Worm (Caenorhabditis elegans) whole organism, L1 larva: Measurements from ENCODE around the gene Y57E12AR.1.
A peak's percentile ranks its signal among the peaks of the same experiment; 100 is the strongest.

Source experiments
- C16A3.4 ChIP-seq: fragments of 150-350 bp; optimal IDR thresholded peaks from 2 replicates; lab custom pipeline; 2014; ENCODE audit warnings: missing biosample characterization, missing genetic modification characterization
- F16B12.6 ChIP-seq: fragments of 150-350 bp; optimal IDR thresholded peaks from 2 replicates; lab custom pipeline; 2014; ENCODE audit warnings: missing biosample characterization, missing genetic modification characterization
- Y116A8C.19 ChIP-seq: sonication (generic microtip); optimal IDR thresholded peaks from 2 replicates; lab custom pipeline; 2016; ENCODE audit warnings: missing compliant biosample characterization, missing genetic modification characterization, borderline replicate concordance
- aha-1 ChIP-seq: fragments of 150-350 bp; optimal IDR thresholded peaks from 2 replicates; lab custom pipeline; 2014; ENCODE audit warnings: missing biosample characterization, missing genetic modification characterization
- ama-1 ChIP-seq: fragments of 150-350 bp; optimal IDR thresholded peaks from 2 replicates; lab custom pipeline; 2014
- blmp-1 ChIP-seq: fragments of 150-350 bp; optimal IDR thresholded peaks from 2 replicates; lab custom pipeline; 2014; ENCODE audit warnings: missing biosample characterization, missing genetic modification characterization
- ceh-8 ChIP-seq: fragments of 200-800 bp; sonication (Bioruptor generic); optimal IDR thresholded peaks from 2 replicates; lab custom pipeline; 2018; ENCODE audit warnings: mild to moderate bottlenecking, missing genetic modification characterization, moderate library complexity, missing compliant biosample characterization
- ceh-88 ChIP-seq: fragments of 200-800 bp; sonication (Bioruptor generic); IDR thresholded peaks from 2 replicates; pipeline ENCODE4 v1.3.6; 2022; ENCODE audit warnings: missing genetic modification characterization, missing compliant biosample characterization
- ces-1 ChIP-seq: fragments of 150-350 bp; optimal IDR thresholded peaks from 2 replicates; lab custom pipeline; 2014; ENCODE audit warnings: missing biosample characterization, missing genetic modification reagents, missing genetic modification characterization
- dsc-1 ChIP-seq: sonication (generic microtip); optimal IDR thresholded peaks from 2 replicates; lab custom pipeline; 2016; ENCODE audit warnings: mild to moderate bottlenecking, missing genetic modification characterization, missing compliant biosample characterization
- efl-1 ChIP-seq, 4 experiments: fragments of 150-350 bp; optimal IDR thresholded peaks in 3 of 4; peaks in 1 of 4; 1 replicate in 1 of 4; 2 replicates in 3 of 4; lab custom pipeline; 2014; ENCODE audit warnings: missing biosample characterization in 2 of 4, missing genetic modification characterization in 2 of 4, missing genetic modification reagents in 2 of 4
- egl-13 ChIP-seq: sonication (generic microtip); optimal IDR thresholded peaks from 2 replicates; lab custom pipeline; 2016; ENCODE audit warnings: missing genotype, missing genetic modification reagents, missing genetic modification characterization, missing compliant biosample characterization
- egl-27 ChIP-seq, 2 experiments: fragments of 150-350 bp in 1 of 2; sonication (generic microtip); optimal IDR thresholded peaks; 3 replicates each; lab custom pipeline; 2017 to 2018; ENCODE audit warnings: missing biosample characterization in 2 of 2, missing genetic modification characterization in 2 of 2, missing genetic modification reagents in 2 of 2
- elt-2 ChIP-seq: sonication (generic microtip); optimal IDR thresholded peaks from 2 replicates; lab custom pipeline; 2016; ENCODE audit warnings: missing genetic modification characterization, mild to moderate bottlenecking, inconsistent platforms, missing compliant biosample characterization, missing genetic modification reagents
- ets-5 ChIP-seq: fragments of 200-800 bp; sonication (Bioruptor generic); IDR thresholded peaks from 2 replicates; pipeline ENCODE4 v1.3.6; 2022; ENCODE audit warnings: missing genetic modification characterization, missing compliant biosample characterization
- fkh-10 ChIP-seq: sonication (generic microtip); optimal IDR thresholded peaks from 2 replicates; lab custom pipeline; 2017; ENCODE audit warnings: missing biosample characterization, missing genetic modification reagents, missing genetic modification characterization
- fos-1 ChIP-seq: fragments of 150-350 bp; optimal IDR thresholded peaks from 2 replicates; lab custom pipeline; 2014; ENCODE audit warnings: missing biosample characterization, missing genetic modification characterization
- hlh-17 ChIP-seq: fragments of 200-800 bp; sonication (Bioruptor generic); optimal IDR thresholded peaks from 2 replicates; lab custom pipeline; 2018; ENCODE audit warnings: missing genetic modification characterization, mild to moderate bottlenecking, missing compliant biosample characterization, moderate library complexity, borderline replicate concordance
- hlh-4 ChIP-seq: sonication (generic microtip); optimal IDR thresholded peaks from 2 replicates; lab custom pipeline; 2016; ENCODE audit warnings: mild to moderate bottlenecking, missing genetic modification characterization, missing compliant biosample characterization
- irx-1 ChIP-seq: sonication (generic microtip); optimal IDR thresholded peaks from 2 replicates; lab custom pipeline; 2016; ENCODE audit warnings: missing genetic modification characterization, missing compliant biosample characterization
- isw-1 ChIP-seq: fragments of 200-800 bp; sonication (Bioruptor generic); IDR thresholded peaks from 2 replicates; pipeline ENCODE4 v1.3.6; 2022; ENCODE audit warnings: missing genetic modification characterization, missing compliant biosample characterization
- jun-1 ChIP-seq: fragments of 150-350 bp; optimal IDR thresholded peaks from 2 replicates; lab custom pipeline; 2014; ENCODE audit warnings: missing biosample characterization, missing genetic modification reagents, missing genetic modification characterization
- lin-15B ChIP-seq: fragments of 150-350 bp; sonication (generic microtip); optimal IDR thresholded peaks from 3 replicates; lab custom pipeline; 2014; ENCODE audit warnings: missing biosample characterization, missing genetic modification characterization
- lin-35 ChIP-seq, 2 experiments: fragments of 150-350 bp; optimal IDR thresholded peaks; 2 replicates each; lab custom pipeline; 2014; ENCODE audit warnings: missing biosample characterization in 2 of 2, missing genetic modification characterization in 2 of 2, missing genetic modification reagents in 2 of 2
- lin-39 ChIP-seq: fragments of 150-350 bp; optimal IDR thresholded peaks from 2 replicates; lab custom pipeline; 2014; ENCODE audit warnings: missing biosample characterization, missing genetic modification reagents, missing genetic modification characterization
- mab-9 ChIP-seq: fragments of 200-800 bp; sonication (Bioruptor generic); IDR thresholded peaks from 2 replicates; pipeline ENCODE4 v1.3.6; 2022; ENCODE audit warnings: missing genetic modification reagents, missing genetic modification characterization, missing compliant biosample characterization
- mdl-1 ChIP-seq, 2 experiments: fragments of 150-350 bp; optimal IDR thresholded peaks; 2 replicates each; lab custom pipeline; 2014 to 2017; ENCODE audit warnings: missing biosample characterization in 2 of 2, missing genetic modification characterization in 2 of 2, inconsistent platforms in 1 of 2
- mep-1 ChIP-seq: fragments of 150-350 bp; optimal IDR thresholded peaks from 2 replicates; lab custom pipeline; 2014; ENCODE audit warnings: missing biosample characterization, missing genetic modification characterization
- nhr-11 ChIP-seq: fragments of 150-350 bp; optimal IDR thresholded peaks from 2 replicates; lab custom pipeline; 2014; ENCODE audit warnings: missing biosample characterization, missing genetic modification characterization
- nhr-71 ChIP-seq: sonication (generic microtip); optimal IDR thresholded peaks from 2 replicates; lab custom pipeline; 2016; ENCODE audit warnings: mild to moderate bottlenecking, missing genetic modification characterization, moderate library complexity, missing compliant biosample characterization
- nhr-84 ChIP-seq: sonication (generic microtip); optimal IDR thresholded peaks from 2 replicates; lab custom pipeline; 2017; ENCODE audit warnings: missing biosample characterization, missing genetic modification characterization
- nhr-85 ChIP-seq: sonication (generic microtip); peaks from one replicate; lab custom pipeline; 2016; ENCODE audit warnings: missing genetic modification characterization, inconsistent platforms, missing compliant biosample characterization
- pag-3 ChIP-seq: sonication (generic microtip); optimal IDR thresholded peaks from 2 replicates; lab custom pipeline; 2017; ENCODE audit warnings: missing genetic modification characterization, mild to moderate bottlenecking, missing compliant biosample characterization, antibody characterized with exemption, borderline replicate concordance; ENCODE audit not compliant: insufficient read depth
- pqm-1 ChIP-seq: sonication (generic microtip); optimal IDR thresholded peaks from 3 replicates; lab custom pipeline; 2017; ENCODE audit warnings: missing biosample characterization, missing genetic modification characterization
- rnt-1 ChIP-seq: sonication (generic microtip); optimal IDR thresholded peaks from 2 replicates; lab custom pipeline; 2016; ENCODE audit warnings: mild to moderate bottlenecking, missing genetic modification characterization, moderate library complexity, missing compliant biosample characterization
- snpc-4 ChIP-seq: fragments of 150-350 bp; optimal IDR thresholded peaks from 2 replicates; lab custom pipeline; 2014; ENCODE audit warnings: missing biosample characterization, missing genetic modification characterization
- sptf-1 ChIP-seq: fragments of 150-350 bp; optimal IDR thresholded peaks from 2 replicates; lab custom pipeline; 2014; ENCODE audit warnings: missing biosample characterization, missing genetic modification characterization
- swsn-7 ChIP-seq: sonication (generic microtip); optimal IDR thresholded peaks from 2 replicates; lab custom pipeline; 2016; ENCODE audit warnings: missing genetic modification characterization, missing compliant biosample characterization
- tlp-1 ChIP-seq: fragments of 150-350 bp; optimal IDR thresholded peaks from 2 replicates; lab custom pipeline; 2014; ENCODE audit warnings: missing biosample characterization, missing genetic modification characterization
- unc-30 ChIP-seq: sonication (generic microtip); optimal IDR thresholded peaks from 2 replicates; lab custom pipeline; 2017; ENCODE audit warnings: missing biosample characterization, missing genetic modification characterization
- unc-98 ChIP-seq: fragments of 200-800 bp; sonication (Bioruptor generic); IDR thresholded peaks from 2 replicates; pipeline ENCODE4 v1.3.6; 2022; ENCODE audit warnings: missing genetic modification characterization, missing compliant biosample characterization
- zag-1 ChIP-seq: fragments of 150-350 bp; optimal IDR thresholded peaks from 2 replicates; lab custom pipeline; 2014; ENCODE audit warnings: missing biosample characterization, missing genetic modification characterization
- ztf-11 ChIP-seq, 2 experiments: sonication (generic microtip); optimal IDR thresholded peaks; 2 replicates each; lab custom pipeline; 2016 to 2017; ENCODE audit warnings: missing genetic modification characterization in 2 of 2, missing biosample characterization in 1 of 2, missing compliant biosample characterization in 1 of 2

Y57E12AR.1 gene

DNA sequence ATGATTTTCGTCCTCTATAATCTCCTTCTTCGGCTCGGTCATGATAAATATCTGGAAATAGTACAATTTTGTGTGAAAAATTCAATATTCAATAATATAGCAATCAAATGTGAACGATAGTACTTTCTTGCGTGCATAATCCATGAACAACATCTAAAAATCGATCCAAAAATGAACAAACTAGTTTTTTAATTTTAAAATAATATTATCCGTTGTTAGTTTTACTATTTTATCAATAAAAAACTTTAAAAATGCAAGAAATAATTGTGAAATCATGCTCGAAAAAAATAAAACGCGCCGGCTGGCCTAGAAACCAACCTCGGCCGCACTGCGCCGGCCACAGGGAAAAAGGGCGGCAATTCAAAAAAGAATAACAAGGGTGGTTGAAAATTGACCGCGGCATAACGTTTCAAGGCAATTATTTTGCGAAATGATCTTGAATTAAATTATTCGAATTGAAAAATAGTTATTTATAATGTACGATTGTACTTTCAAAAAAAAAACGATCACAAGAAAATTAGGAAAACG is 19.6 kb upstream of the Y57E12AR.1 start, which contains the start of gene mys-1 (continued):
- TF ChIP-seq Y116A8C.19 (tag; lab: Kevin White, UChicago) (peak; percentile 38), egl-13 (peak; percentile 68), mep-1 (peak; percentile 54), blmp-1 (no peak), mab-9 (no peak), egl-27 (tag; optimal IDR thresholded peaks at IDR 0.05; lab: Kevin White, UChicago) (no peak), ces-1 (GFP tag; lab: Kevin White, UChicago) (no peak), elt-2 (tag; lab: Kevin White, UChicago) (no peak), nhr-84 (tag; lab: Kevin White, UChicago) (no peak)
- TF ChIP-seq, all 84 proteins: peak for 43

DNA sequence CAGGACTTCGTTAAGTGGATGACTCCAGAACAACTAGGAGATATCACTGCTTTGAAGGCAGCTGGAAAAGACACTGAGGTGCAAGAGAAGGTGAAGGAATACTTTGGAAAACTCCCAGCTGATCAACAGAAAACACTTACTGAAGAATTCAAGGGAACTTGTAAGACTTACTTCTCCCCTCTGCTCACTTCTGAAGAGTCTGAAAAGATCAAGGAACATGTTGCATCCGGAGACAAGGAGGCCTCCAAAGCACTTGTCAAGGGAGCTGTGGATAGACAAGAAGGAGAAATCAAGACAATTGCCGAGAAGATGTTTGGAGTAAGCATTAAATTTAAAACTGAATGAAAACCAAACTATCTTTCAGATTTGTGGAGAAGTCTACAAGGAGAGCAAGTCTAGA is 14.3 kb upstream of the Y57E12AR.1 start:
- TF ChIP-seq pqm-1 (tag; lab: Kevin White, UChicago) (no peak), hlh-17 (no peak), nhr-11 (tag; lab: Kevin White, UChicago) (no peak), aha-1 (no peak), lin-35 (GFP tag; optimal IDR thresholded peaks at IDR 0.05; lab: Kevin White, UChicago) (no peak), rnt-1 (tag; lab: Kevin White, UChicago) (no peak), lin-15B (tag; lab: Kevin White, UChicago) (no peak), nhr-84 (tag; lab: Kevin White, UChicago) (no peak), nhr-85 (tag; lab: Kevin White, UChicago) (no peak), pag-3 (no peak), tlp-1 (tag; lab: Kevin White, UChicago) (no peak), blmp-1 (no peak), fkh-10 (GFP tag; lab: Kevin White, UChicago) (no peak)

ce11 chrV:7078765-7079164 is 13.6 kb upstream of the Y57E12AR.1 start:
- no peak for TF ChIP-seq ets-5 (GFP tag; lab: Robert Waterston, UW)
- no peak for TF ChIP-seq egl-13
- TF ChIP-seq unc-98 (GFP tag; lab: Robert Waterston, UW) = no peak
- TF ChIP-seq F16B12.6 (tag; lab: Kevin White, UChicago) = no peak
- TF ChIP-seq ceh-8 (GFP tag; lab: Kevin White, UChicago) = no peak
- no peak for TF ChIP-seq mep-1
- no peak for TF ChIP-seq ces-1 (GFP tag; lab: Kevin White, UChicago)
- no peak for TF ChIP-seq fos-1
- TF ChIP-seq hlh-4 (tag; lab: Kevin White, UChicago) = no peak
- no peak for TF ChIP-seq jun-1 (tag; lab: Kevin White, UChicago)
- TF ChIP-seq lin-15B (tag; lab: Kevin White, UChicago) = no peak
- no peak for TF ChIP-seq unc-30 (tag; lab: Kevin White, UChicago)
- TF ChIP-seq nhr-85 (tag; lab: Kevin White, UChicago) = no peak

DNA sequence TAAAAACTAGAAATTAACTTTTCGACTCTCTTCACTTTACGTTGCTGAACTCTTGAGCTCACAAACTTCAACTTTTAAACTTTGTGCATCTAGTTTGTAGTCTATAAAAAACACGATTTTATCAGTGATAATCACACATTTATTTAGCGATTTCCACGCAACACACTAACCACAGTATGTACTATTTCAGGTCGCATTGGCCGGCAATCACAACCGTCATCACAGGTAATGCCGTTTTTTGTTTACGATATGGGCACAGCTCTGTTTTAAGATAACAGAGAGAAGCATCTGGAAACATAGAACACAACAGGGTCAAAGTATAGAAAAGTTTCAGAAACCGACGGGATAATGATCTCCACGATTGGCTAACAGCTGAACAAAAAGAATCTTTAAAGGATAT is 11.0 kb upstream of the Y57E12AR.1 start:
- TF ChIP-seq F16B12.6 (tag; lab: Kevin White, UChicago) = no peak
- no peak for TF ChIP-seq isw-1 (GFP tag; lab: Robert Waterston, UW)
- no peak for TF ChIP-seq sptf-1
- TF ChIP-seq aha-1 = no peak
- TF ChIP-seq nhr-71 (tag; lab: Kevin White, UChicago) = peak; percentile 12
- no peak for TF ChIP-seq rnt-1 (tag; lab: Kevin White, UChicago)
- TF ChIP-seq jun-1 (tag; lab: Kevin White, UChicago) = peak; percentile 13
- TF ChIP-seq ceh-88 (GFP tag; lab: Robert Waterston, UW) = no peak
- no peak for TF ChIP-seq C16A3.4 (tag; lab: Kevin White, UChicago)
- TF ChIP-seq ama-1 (lab: Kevin White, UChicago) = no peak
- TF ChIP-seq swsn-7 (tag; lab: Kevin White, UChicago) = no peak
- no peak for TF ChIP-seq pqm-1 (tag; lab: Kevin White, UChicago)
- TF ChIP-seq lin-35 (GFP tag; optimal IDR thresholded peaks at IDR 0.05; lab: Kevin White, UChicago) = peak in 1 of 2 experiments; percentile 30
- no peak for TF ChIP-seq mdl-1 (tag; optimal IDR thresholded peaks at IDR 0.05; lab: Kevin White, UChicago)
- TF ChIP-seq hlh-4 (tag; lab: Kevin White, UChicago) = no peak
- TF ChIP-seq elt-2 (tag; lab: Kevin White, UChicago) = peak; percentile 57
- TF ChIP-seq zag-1 (tag; lab: Kevin White, UChicago) = no peak
- no peak for TF ChIP-seq snpc-4 (tag; lab: Kevin White, UChicago)
- TF ChIP-seq efl-1 (optimal IDR thresholded peaks at IDR 0.05; lab: Kevin White, UChicago) = no peak
- TF ChIP-seq efl-1 (GFP tag; optimal IDR thresholded peaks at IDR 0.05 in 1 of 2; lab: Kevin White, UChicago) = peak in 1 of 2 experiments; percentile 88
- TF ChIP-seq ztf-11 (tag; optimal IDR thresholded peaks at IDR 0.05; lab: Kevin White, UChicago) = no peak
- no peak for TF ChIP-seq irx-1 (tag; lab: Kevin White, UChicago)
- no peak for TF ChIP-seq dsc-1
- no peak for TF ChIP-seq lin-39 (tag; lab: Kevin White, UChicago)
